Worm (Caenorhabditis elegans) whole organism, late embryonic: ENCODE results near the gene nep-26.
"Not testable (repeated sequence)": the region's sequence is repeated elsewhere in the genome, so short reads cannot be mapped to it uniquely, and the experiment has no call there.

ENCODE experiments used
- ama-1 ChIP-seq: fragments of 150-350 bp; optimal IDR thresholded peaks from 2 replicates; lab custom pipeline; 2014
- ceh-2 ChIP-seq: sonication (generic microtip); optimal IDR thresholded peaks from 2 replicates; lab custom pipeline; 2016; ENCODE audit warnings: missing genotype, missing genetic modification characterization, missing compliant biosample characterization
- ceh-48 ChIP-seq: sonication (generic microtip); optimal IDR thresholded peaks from 2 replicates; lab custom pipeline; 2016; ENCODE audit warnings: missing genetic modification characterization, inconsistent platforms, missing compliant biosample characterization
- che-1 ChIP-seq: sonication (generic microtip); optimal IDR thresholded peaks from 2 replicates; lab custom pipeline; 2016; ENCODE audit warnings: mild to moderate bottlenecking, missing genetic modification characterization, missing compliant biosample characterization
- nfya-1 ChIP-seq: sonication (generic microtip); optimal IDR thresholded peaks from 2 replicates; lab custom pipeline; 2017; ENCODE audit warnings: missing genetic modification characterization, mild to moderate bottlenecking, missing compliant biosample characterization, antibody characterized with exemption, moderate library complexity
- nhr-11 ChIP-seq: fragments of 150-350 bp; optimal IDR thresholded peaks from 2 replicates; lab custom pipeline; 2014; ENCODE audit warnings: missing biosample characterization, missing genetic modification characterization
- npax-4 ChIP-seq: sonication (generic microtip); optimal IDR thresholded peaks from 2 replicates; lab custom pipeline; 2016; ENCODE audit warnings: missing genetic modification characterization, missing compliant biosample characterization
- pha-4 ChIP-seq: fragments of 150-350 bp; optimal IDR thresholded peaks from 2 replicates; lab custom pipeline; 2018; ENCODE audit warnings: missing biosample characterization, missing genetic modification reagents, missing genetic modification characterization
- rnt-1 ChIP-seq: sonication (generic microtip); optimal IDR thresholded peaks from 2 replicates; lab custom pipeline; 2016; ENCODE audit warnings: missing genetic modification characterization, missing compliant biosample characterization
- unc-55 ChIP-seq: sonication (generic microtip); optimal IDR thresholded peaks from 2 replicates; lab custom pipeline; 2017; ENCODE audit warnings: missing biosample characterization, missing genetic modification reagents, missing genetic modification characterization

DNA sequence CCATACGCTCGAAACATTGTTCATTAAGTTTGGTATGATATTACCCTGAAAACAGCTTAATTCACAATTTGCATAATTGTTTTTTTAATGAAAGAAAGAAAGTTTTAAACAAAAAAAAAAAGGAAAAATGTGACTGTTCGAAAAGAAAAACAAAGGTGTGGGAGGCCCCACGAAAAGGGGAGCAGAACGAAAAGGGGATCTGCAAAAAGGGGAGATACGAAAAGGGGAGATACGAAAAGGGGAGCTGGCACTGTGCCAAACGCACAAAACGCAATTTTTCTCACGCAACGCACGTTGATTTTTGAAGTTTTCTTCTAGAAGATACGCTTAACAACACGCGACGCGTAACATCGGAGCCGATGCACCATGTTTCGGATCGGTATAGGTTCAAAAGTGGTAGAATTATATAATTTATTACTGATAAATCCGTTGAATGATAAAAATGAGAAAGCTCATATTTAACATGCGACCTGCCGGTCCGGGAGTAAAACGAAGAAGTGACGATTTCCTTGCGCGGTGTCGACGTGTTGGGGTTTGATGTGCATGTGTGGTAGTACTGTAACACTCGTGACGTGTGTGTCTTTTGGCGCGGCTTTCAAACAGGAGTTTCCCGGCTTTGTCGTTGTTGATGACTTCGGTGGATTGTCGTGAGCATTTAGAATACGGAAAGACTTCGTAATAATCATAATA lies 52.2 kb downstream of the nep-26 start, which contains the start of gene nrde-2:
- TF ChIP-seq nhr-11 (tag; lab: Kevin White, UChicago); ceh-2 (tag; lab: Kevin White, UChicago); che-1 (tag; lab: Kevin White, UChicago); ceh-48 (tag; lab: Kevin White, UChicago); npax-4; ama-1 (lab: Kevin White, UChicago); pha-4 (tag; lab: Kevin White, UChicago); unc-55 (GFP tag; lab: Kevin White, UChicago); nfya-1 (tag; lab: Kevin White, UChicago): not testable (repeated sequence)
- peak; percentile 5 for TF ChIP-seq rnt-1 (tag; lab: Kevin White, UChicago)
